Fruit fly (Drosophila melanogaster) whole organism, prepupa: Measurements from ENCODE around the gene CG46396.

Experiments
- CG1621 ChIP-seq: fragments of 200-800 bp; sonication (Bioruptor generic); optimal IDR thresholded peaks from 3 replicates; lab custom pipeline; 2018; ENCODE audit warnings: missing biosample characterization, mild to moderate bottlenecking, missing genetic modification characterization
- CG8319 ChIP-seq: fragments of 200-800 bp; sonication (Bioruptor generic); optimal IDR thresholded peaks from 3 replicates; lab custom pipeline; 2016; ENCODE audit warnings: missing biosample characterization, missing genetic modification characterization
- CG8632 ChIP-seq: fragments of 200-800 bp; sonication (Bioruptor generic); optimal IDR thresholded peaks from 3 replicates; lab custom pipeline; 2016; ENCODE audit warnings: missing biosample characterization, missing genetic modification characterization
- Lpt ChIP-seq: fragments of 200-800 bp; sonication (Bioruptor generic); optimal IDR thresholded peaks from 3 replicates; lab custom pipeline; 2016; ENCODE audit warnings: missing biosample characterization, missing genetic modification characterization
- Sox14 ChIP-seq: fragments of 200-800 bp; sonication (Bioruptor generic); optimal IDR thresholded peaks from 3 replicates; lab custom pipeline; 2016; ENCODE audit warnings: missing biosample characterization, missing genetic modification characterization
- eg ChIP-seq: fragments of 200-800 bp; sonication (Bioruptor generic); IDR thresholded peaks from 3 replicates; pipeline ENCODE4 v1.3.6; 2022; ENCODE audit warnings: missing biosample characterization, missing genetic modification characterization
- fd85E ChIP-seq: fragments of 200-800 bp; sonication (Bioruptor generic); optimal IDR thresholded peaks from 3 replicates; lab custom pipeline; 2016; ENCODE audit warnings: missing biosample characterization, missing genetic modification characterization

DNA sequence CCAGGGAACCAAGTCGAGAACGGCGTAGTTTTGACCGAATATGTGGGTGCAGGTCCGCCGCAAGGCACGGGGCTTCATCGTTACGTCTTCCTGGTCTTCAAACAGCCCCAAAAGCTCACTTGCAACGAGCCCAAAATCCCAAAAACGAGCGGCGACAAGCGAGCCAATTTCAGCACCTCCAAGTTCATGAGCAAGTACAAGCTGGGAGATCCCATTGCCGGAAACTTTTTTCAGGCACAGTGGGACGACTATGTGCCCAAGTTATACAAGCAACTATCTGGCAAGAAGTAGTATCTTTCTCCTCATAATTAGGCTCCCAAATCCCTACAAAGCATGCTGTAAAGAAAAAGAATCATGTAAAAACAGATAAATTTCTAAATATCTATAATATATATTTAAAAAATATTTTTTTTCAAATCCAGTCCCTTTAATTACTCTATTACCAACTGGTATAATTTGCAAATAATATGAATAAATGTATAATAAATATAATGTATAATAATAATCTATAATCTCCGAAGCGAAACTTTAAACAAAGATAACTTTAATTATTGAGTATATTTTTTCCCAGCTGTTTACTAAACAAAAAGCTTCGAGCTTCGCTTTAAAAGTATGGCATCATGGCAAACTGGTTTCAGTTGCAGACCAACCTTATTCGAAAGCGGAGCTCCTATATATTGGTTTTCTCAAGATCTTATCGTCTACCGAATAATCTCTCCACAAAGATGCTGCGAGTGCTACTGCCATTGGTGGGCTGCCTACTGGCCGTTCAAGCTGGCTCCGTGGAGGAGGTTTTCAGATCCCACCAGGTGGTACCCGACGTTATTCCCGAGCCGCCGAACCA lies 39.8 kb downstream of the CG46396 start, which contains the start of gene CG17919:
- TF ChIP-seq CG1621 = peak; percentile 99
- no peak for TF ChIP-seq fd85E
- no peak for TF ChIP-seq Sox14 (GFP tag; lab: Kevin White, UChicago)
- no peak for TF ChIP-seq CG8319 (GFP tag; lab: Kevin White, UChicago)
- 0 out of 3 replicates have a peak, but pooled peaks have one; percentile 14 for TF ChIP-seq eg (GFP tag; lab: Robert Waterston, UW)
- TF ChIP-seq CG8632 = peak; percentile 57
- TF ChIP-seq Lpt (GFP tag; lab: Kevin White, UChicago) = no peak
